Fruit fly (Drosophila melanogaster) whole organism, prepupa: ENCODE results near the gene zormin.

Source experiments
- CG6854 ChIP-seq: fragments of 200-800 bp; sonication (Bioruptor generic); optimal IDR thresholded peaks from 2 replicates; lab custom pipeline; 2017; ENCODE audit warnings: missing biosample characterization, mild to moderate bottlenecking, missing genetic modification characterization
- CG8319 ChIP-seq: fragments of 200-800 bp; sonication (Bioruptor generic); optimal IDR thresholded peaks from 3 replicates; lab custom pipeline; 2016; ENCODE audit warnings: missing biosample characterization, missing genetic modification characterization
- CG9139 ChIP-seq: fragments of 200-800 bp; sonication (Bioruptor generic); optimal IDR thresholded peaks from 3 replicates; lab custom pipeline; 2017; ENCODE audit warnings: missing biosample characterization, mild to moderate bottlenecking, missing genetic modification characterization
- Smox ChIP-seq: fragments of 200-800 bp; sonication (Bioruptor generic); optimal IDR thresholded peaks from 3 replicates; lab custom pipeline; 2016; ENCODE audit warnings: missing biosample characterization, missing genetic modification characterization
- esn ChIP-seq: fragments of 200-800 bp; sonication (Bioruptor generic); optimal IDR thresholded peaks from 2 replicates; lab custom pipeline; 2016; ENCODE audit warnings: missing biosample characterization, mild to moderate bottlenecking, missing genetic modification characterization, moderate library complexity
- net ChIP-seq: fragments of 200-800 bp; sonication (Bioruptor generic); optimal IDR thresholded peaks from 3 replicates; lab custom pipeline; 2016; ENCODE audit warnings: missing biosample characterization, missing genetic modification characterization

- TF ChIP-seq esn (no peak), CG6854 (GFP tag; lab: Kevin White, UChicago) (no peak), CG9139 (no peak), net (GFP tag; lab: Kevin White, UChicago) (no peak), Smox (GFP tag; lab: Kevin White, UChicago) (no peak), CG8319 (GFP tag; lab: Kevin White, UChicago) (no peak)
Observed at dm6 chr3L:2089751-2090510, 61.6 kb downstream of the zormin start.
